Worm (Caenorhabditis elegans): Measurements from ENCODE around the gene F15H10.10.

DNA sequence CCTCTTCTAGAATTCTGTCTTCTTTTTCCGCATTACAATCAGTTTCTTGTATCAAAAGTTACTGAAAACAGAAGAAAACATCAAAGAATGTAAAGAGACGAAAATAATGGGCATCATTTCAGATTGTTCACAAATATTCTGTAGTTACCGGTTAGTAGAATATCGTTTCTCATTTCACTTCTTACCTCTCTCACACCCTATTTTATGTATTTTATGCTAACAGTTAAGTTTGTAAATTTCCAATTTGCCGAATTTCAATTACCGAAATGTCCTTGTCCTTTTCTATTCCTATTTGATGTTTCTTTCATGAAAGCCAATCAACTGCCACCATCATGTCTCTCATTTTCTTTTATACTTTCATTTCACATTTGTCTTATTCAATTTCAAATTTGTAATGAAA lies 6.7 kb upstream of the F15H10.10 start:
- TF ChIP-seq daf-16 (GFP tag; optimal IDR thresholded peaks at IDR 0.05) (no peak), daf-16 (tag; optimal IDR thresholded peaks at IDR 0.05) (no peak), ceh-32 (tag; optimal IDR thresholded peaks at IDR 0.05; ENCODE audit: poor library complexity) (no peak), egl-27 (tag; optimal IDR thresholded peaks at IDR 0.05) (no peak), snpc-4 (tag; optimal IDR thresholded peaks at IDR 0.05) (no peak), mdl-1 (tag; optimal IDR thresholded peaks at IDR 0.05) (no peak), skn-1 (tag; optimal IDR thresholded peaks at IDR 0.05) (no peak), mep-1 (tag; optimal IDR thresholded peaks at IDR 0.05) (no peak), daf-8 (GFP tag; IDR thresholded peaks at IDR 0.05) (no peak)
